Worm (Caenorhabditis elegans): ENCODE measurements around the gene W03C9.2.

ce11 chrII:11960596-11961217, 1.5 kb upstream of the W03C9.2 start:
- TF ChIP-seq nhr-77 (tag; optimal IDR thresholded peaks at IDR 0.05), result peak; percentile 47
- no peak for TF ChIP-seq nhr-76 (tag; optimal IDR thresholded peaks at IDR 0.05)
- TF ChIP-seq xbp-1 (tag; optimal IDR thresholded peaks at IDR 0.05), result peak; percentile 59
- peak; percentile 65 to 76 (median 68) for TF ChIP-seq ceh-82 (tag; optimal IDR thresholded peaks at IDR 0.05)
- peak; percentile 25 for TF ChIP-seq fkh-10 (GFP tag; optimal IDR thresholded peaks at IDR 0.05)
- peak; percentile 30 for TF ChIP-seq snpc-4 (tag; optimal IDR thresholded peaks at IDR 0.05)
- peak; percentile 76 for TF ChIP-seq egl-13 (tag; optimal IDR thresholded peaks at IDR 0.05)
